Fruit fly (Drosophila melanogaster) whole organism, prepupa: ENCODE measurements around the gene Pdfr.
A peak's percentile ranks its signal among the peaks of the same experiment; 100 is the strongest.

Experiments used
- CG7368 ChIP-seq: fragments of 200-800 bp; sonication (Bioruptor generic); optimal IDR thresholded peaks from 3 replicates; lab custom pipeline; 2016; ENCODE audit warnings: missing biosample characterization, missing genetic modification characterization
- OdsH ChIP-seq: fragments of 200-800 bp; sonication (Bioruptor generic); optimal IDR thresholded peaks from 3 replicates; lab custom pipeline; 2016; ENCODE audit warnings: missing biosample characterization, missing genetic modification characterization
- Sox102F ChIP-seq: fragments of 200-800 bp; sonication (Bioruptor generic); optimal IDR thresholded peaks from 2 replicates; lab custom pipeline; 2016; ENCODE audit warnings: missing biosample characterization, mild to moderate bottlenecking, missing genetic modification characterization
- fd59A ChIP-seq: fragments of 200-800 bp; sonication (Bioruptor generic); optimal IDR thresholded peaks from 2 replicates; lab custom pipeline; 2017; ENCODE audit warnings: missing biosample characterization, mild to moderate bottlenecking, missing genetic modification characterization, missing genetic modification reagents

dm6 chrX:2503430-2503829, 48.6 kb upstream of the Pdfr start:
- TF ChIP-seq OdsH (GFP tag; lab: Kevin White, UChicago) (peak; percentile 37), fd59A (GFP tag; lab: Kevin White, UChicago) (no peak), CG7368 (GFP tag; lab: Kevin White, UChicago) (no peak), Sox102F (GFP tag; lab: Kevin White, UChicago) (no peak)
